Fruit fly (Drosophila melanogaster) whole organism, embryonic: Measurements from ENCODE around the gene PhKgamma.

Source experiments
- ATbp ChIP-seq: fragments of 200-800 bp; sonication (Bioruptor generic); optimal IDR thresholded peaks from 2 replicates; lab custom pipeline; 2017; ENCODE audit warnings: missing biosample characterization, mild to moderate bottlenecking, missing genetic modification characterization, missing genetic modification reagents
- BEAF-32 ChIP-seq: fragments of 200-800 bp; sonication (Bioruptor generic); optimal IDR thresholded peaks from 3 replicates; lab custom pipeline; 2017; ENCODE audit warnings: missing biosample characterization, missing genetic modification characterization, mild to moderate bottlenecking, moderate library complexity, missing genetic modification reagents
- BtbVII ChIP-seq: fragments of 200-800 bp; sonication (Bioruptor generic); optimal IDR thresholded peaks from 3 replicates; lab custom pipeline; 2017; ENCODE audit warnings: missing biosample characterization, mild to moderate bottlenecking, missing genetic modification characterization
- CG11696 ChIP-seq: fragments of 200-800 bp; sonication (Bioruptor generic); IDR thresholded peaks from 2 replicates; pipeline ENCODE4 v1.3.6; 2022; ENCODE audit warnings: missing biosample characterization, missing genetic modification characterization
- CG12219 ChIP-seq: fragments of 200-800 bp; sonication (Bioruptor generic); optimal IDR thresholded peaks from 3 replicates; lab custom pipeline; 2018; ENCODE audit warnings: missing biosample characterization, mild to moderate bottlenecking, missing genetic modification characterization
- CG14667 ChIP-seq: fragments of 200-800 bp; sonication (Bioruptor generic); IDR thresholded peaks from 2 replicates; pipeline ENCODE4 v1.3.6; 2022; ENCODE audit warnings: missing biosample characterization, missing genetic modification characterization
- CG15514 ChIP-seq: fragments of 200-800 bp; sonication (Bioruptor generic); optimal IDR thresholded peaks from 3 replicates; lab custom pipeline; 2017; ENCODE audit warnings: missing biosample characterization, missing genetic modification characterization, mild to moderate bottlenecking, moderate library complexity, missing genetic modification reagents
- CG17385 ChIP-seq: fragments of 200-800 bp; sonication (Bioruptor generic); optimal IDR thresholded peaks from 3 replicates; lab custom pipeline; 2018; ENCODE audit warnings: missing biosample characterization, mild to moderate bottlenecking, missing genetic modification characterization
- CG3726 ChIP-seq: fragments of 200-800 bp; sonication (Bioruptor generic); IDR thresholded peaks from 3 replicates; pipeline ENCODE4, ENCODE4 v1.3.6; 2022; ENCODE audit warnings: missing biosample characterization, missing genetic modification characterization
- CG4328 ChIP-seq: fragments of 200-800 bp; sonication (Bioruptor generic); optimal IDR thresholded peaks from 3 replicates; lab custom pipeline; 2017; ENCODE audit warnings: missing biosample characterization, missing genetic modification reagents, missing genetic modification characterization
- CG5953 ChIP-seq: fragments of 200-800 bp; sonication (Bioruptor generic); IDR thresholded peaks from 2 replicates; pipeline ENCODE4 v1.3.6; 2022; ENCODE audit warnings: missing biosample characterization, missing genetic modification characterization
- CG6765 ChIP-seq: fragments of 200-800 bp; sonication (Bioruptor generic); optimal IDR thresholded peaks from 3 replicates; lab custom pipeline; 2017; ENCODE audit warnings: missing biosample characterization, mild to moderate bottlenecking, missing genetic modification characterization
- CG7987 ChIP-seq: fragments of 200-800 bp; sonication (Bioruptor generic); optimal IDR thresholded peaks from 2 replicates; lab custom pipeline; 2018; ENCODE audit warnings: missing biosample characterization, mild to moderate bottlenecking, missing genetic modification characterization, moderate library complexity
- CG8290 ChIP-seq, 3 experiments: fragments of 200-800 bp; sonication (Bioruptor generic); optimal IDR thresholded peaks; 2 replicates each; lab custom pipeline; 2016 to 2019; ENCODE audit warnings: missing biosample characterization in 3 of 3, missing genetic modification characterization in 3 of 3, mild to moderate bottlenecking in 2 of 3, moderate library complexity in 1 of 3
- CG8765 ChIP-seq: fragments of 200-800 bp; sonication (Bioruptor generic); IDR thresholded peaks from 2 replicates; pipeline ENCODE4 v1.3.6; 2022; ENCODE audit warnings: missing biosample characterization, missing genetic modification characterization
- CG9817 ChIP-seq: fragments of 200-800 bp; sonication (Bioruptor generic); optimal IDR thresholded peaks from 2 replicates; lab custom pipeline; 2018; ENCODE audit warnings: missing biosample characterization, mild to moderate bottlenecking, missing genetic modification characterization, moderate library complexity
- CG9876 ChIP-seq: fragments of 200-800 bp; sonication (Bioruptor generic); optimal IDR thresholded peaks from 2 replicates; lab custom pipeline; 2016; ENCODE audit warnings: missing biosample characterization, missing genetic modification characterization
- CG9932 ChIP-seq: fragments of 200-800 bp; sonication (Bioruptor generic); IDR thresholded peaks from 2 replicates; pipeline ENCODE4 v1.3.6; 2022; ENCODE audit warnings: missing biosample characterization, missing genetic modification characterization
- Dp ChIP-seq: fragments of 200-800 bp; sonication (Bioruptor generic); optimal IDR thresholded peaks from 2 replicates; lab custom pipeline; 2018; ENCODE audit warnings: missing biosample characterization, mild to moderate bottlenecking, missing genetic modification characterization, moderate library complexity
- GATAe ChIP-seq: fragments of 200-800 bp; sonication (Bioruptor generic); conservative IDR thresholded peaks from 2 replicates; pipeline ENCODE4 v1.3.6; 2022; ENCODE audit warnings: missing biosample characterization, missing genetic modification characterization
- Hey ChIP-seq: fragments of 200-800 bp; sonication (Bioruptor generic); optimal IDR thresholded peaks from 3 replicates; lab custom pipeline; 2018; ENCODE audit warnings: missing biosample characterization, mild to moderate bottlenecking, missing genetic modification characterization
- HmgZ ChIP-seq: fragments of 200-800 bp; sonication (Bioruptor generic); optimal IDR thresholded peaks from 2 replicates; lab custom pipeline; 2018; ENCODE audit warnings: missing biosample characterization, mild to moderate bottlenecking, missing genetic modification characterization
- MBD-R2 ChIP-seq: fragments of 200-800 bp; sonication (Bioruptor generic); IDR thresholded peaks from 2 replicates; pipeline ENCODE4 v1.3.6; 2022; ENCODE audit warnings: missing biosample characterization, missing genetic modification characterization
- Med ChIP-seq: fragments of 200-800 bp; sonication (Bioruptor generic); peaks from one replicate; lab custom pipeline; 2016; ENCODE audit warnings: missing biosample characterization, missing genetic modification characterization, mild to moderate bottlenecking, inconsistent platforms, moderate library complexity
- Neu2 ChIP-seq: fragments of 200-800 bp; sonication (Bioruptor generic); optimal IDR thresholded peaks from 3 replicates; lab custom pipeline; 2016; ENCODE audit warnings: missing biosample characterization, missing genetic modification characterization, borderline replicate concordance
- Sox102F ChIP-seq: fragments of 200-800 bp; sonication (Bioruptor generic); optimal IDR thresholded peaks from 2 replicates; lab custom pipeline; 2018; ENCODE audit warnings: missing biosample characterization, mild to moderate bottlenecking, missing genetic modification characterization, moderate library complexity
- ab ChIP-seq: fragments of 200-800 bp; sonication (Bioruptor generic); optimal IDR thresholded peaks from 2 replicates; lab custom pipeline; 2016; ENCODE audit warnings: missing biosample characterization, missing genetic modification characterization
- aop ChIP-seq: fragments of 200-800 bp; sonication (Bioruptor generic); IDR thresholded peaks from 2 replicates; pipeline ENCODE4 v1.3.6; 2022; ENCODE audit warnings: missing biosample characterization, missing genetic modification characterization
- ash1 ChIP-seq: fragments of 200-800 bp; sonication (Bioruptor generic); optimal IDR thresholded peaks from 2 replicates; lab custom pipeline; 2018; ENCODE audit warnings: missing biosample characterization, mild to moderate bottlenecking, missing genetic modification characterization
- bsh ChIP-seq, 2 experiments: fragments of 200-800 bp; sonication (Bioruptor generic); optimal IDR thresholded peaks; 2 replicates each; lab custom pipeline; 2017 to 2018; ENCODE audit warnings: mild to moderate bottlenecking in 2 of 2, missing biosample characterization in 2 of 2, missing genetic modification characterization in 2 of 2, moderate library complexity in 1 of 2
- cato ChIP-seq: fragments of 200-800 bp; sonication (Bioruptor generic); optimal IDR thresholded peaks from 2 replicates; lab custom pipeline; 2016; ENCODE audit warnings: missing biosample characterization, missing genetic modification characterization, borderline replicate concordance
- ci ChIP-seq: fragments of 200-800 bp; sonication (Bioruptor generic); IDR thresholded peaks from 3 replicates; pipeline ENCODE4 v1.3.6; 2022; ENCODE audit warnings: missing biosample characterization, missing genetic modification characterization
- dmrt11E ChIP-seq: fragments of 200-800 bp; sonication (Bioruptor generic); optimal IDR thresholded peaks from 3 replicates; lab custom pipeline; 2018; ENCODE audit warnings: missing biosample characterization, mild to moderate bottlenecking, missing genetic modification characterization, moderate library complexity
- exex ChIP-seq: fragments of 200-800 bp; sonication (Bioruptor generic); optimal IDR thresholded peaks from 4 replicates; lab custom pipeline; 2018; ENCODE audit warnings: missing biosample characterization, mild to moderate bottlenecking, missing genetic modification characterization, moderate library complexity
- ftz-f1 ChIP-seq: fragments of 200-800 bp; sonication (Bioruptor generic); optimal IDR thresholded peaks from 2 replicates; lab custom pipeline; 2016; ENCODE audit warnings: missing biosample characterization, missing genetic modification characterization
- gem ChIP-seq: fragments of 200-800 bp; sonication (Bioruptor generic); optimal IDR thresholded peaks from 2 replicates; lab custom pipeline; 2019; ENCODE audit warnings: missing biosample characterization, mild to moderate bottlenecking, missing genetic modification characterization, moderate library complexity
- grau ChIP-seq: fragments of 200-800 bp; optimal IDR thresholded peaks from 3 replicates; lab custom pipeline; 2019; ENCODE audit warnings: missing biosample characterization, mild to moderate bottlenecking, missing genetic modification characterization, moderate library complexity
- hth ChIP-seq: fragments of >200 bp; optimal IDR thresholded peaks from 2 replicates; lab custom pipeline; 2017; ENCODE audit warnings: inconsistent platforms
- nmo ChIP-seq: fragments of 200-800 bp; sonication (Bioruptor generic); optimal IDR thresholded peaks from 2 replicates; lab custom pipeline; 2018; ENCODE audit warnings: missing biosample characterization, mild to moderate bottlenecking, missing genetic modification characterization, moderate library complexity
- pb ChIP-seq: fragments of 200-800 bp; sonication (Bioruptor generic); optimal IDR thresholded peaks from 3 replicates; lab custom pipeline; 2016; ENCODE audit warnings: missing biosample characterization, missing genetic modification characterization
- prd ChIP-seq, 3 experiments: fragments of >200 bp in 2 of 3; fragments of 200-800 bp in 1 of 3; sonication (Bioruptor generic) in 1 of 3; optimal IDR thresholded peaks in 2 of 3; IDR thresholded peaks in 1 of 3; 2 replicates in 2 of 3; 3 replicates in 1 of 3; pipeline versions ENCODE4 v1.3.6 to Lab custom; 2017 to 2022; ENCODE audit warnings: missing biosample characterization in 1 of 3, missing genetic modification characterization in 1 of 3
- run ChIP-seq: fragments of 200-800 bp; sonication (Bioruptor generic); optimal IDR thresholded peaks from 3 replicates; lab custom pipeline; 2018; ENCODE audit warnings: missing biosample characterization, mild to moderate bottlenecking, missing genetic modification characterization
- sens ChIP-seq: fragments of 200-800 bp; sonication (Bioruptor generic); peaks from one replicate; lab custom pipeline; 2016; ENCODE audit warnings: missing biosample characterization, missing genetic modification characterization
- sens-2 ChIP-seq: fragments of 200-800 bp; sonication (Bioruptor generic); IDR thresholded peaks from 2 replicates; pipeline ENCODE4 v1.3.6; 2022; ENCODE audit warnings: missing biosample characterization, missing genetic modification characterization
- ssp ChIP-seq: fragments of 200-800 bp; sonication (Bioruptor generic); IDR thresholded peaks from 2 replicates; pipeline ENCODE4 v1.3.6; 2022; ENCODE audit warnings: missing biosample characterization, missing genetic modification characterization
- sug ChIP-seq: fragments of 200-800 bp; optimal IDR thresholded peaks from 2 replicates; lab custom pipeline; 2019; ENCODE audit warnings: missing biosample characterization, mild to moderate bottlenecking, missing genetic modification characterization, moderate library complexity
- tll ChIP-seq, 2 experiments: fragments of 200-800 bp in 1 of 2; fragments of >200 bp in 1 of 2; sonication (Bioruptor generic) in 1 of 2; optimal IDR thresholded peaks; 2 replicates each; lab custom pipeline; 2017 to 2019; ENCODE audit warnings: missing biosample characterization in 2 of 2, missing genetic modification characterization in 2 of 2, mild to moderate bottlenecking in 1 of 2, moderate library complexity in 1 of 2
- wdn ChIP-seq: fragments of 200-800 bp; sonication (Bioruptor generic); IDR thresholded peaks from 2 replicates; pipeline ENCODE4 v1.3.6; 2022; ENCODE audit warnings: missing biosample characterization, missing genetic modification characterization

The PhKgamma gene

dm6 chrX:11683480-11683879 lies 11.5 kb upstream of the PhKgamma start (continued):
- TF ChIP-seq Med (peak; percentile 61), CG7987 (GFP tag; lab: Kevin White, UChicago) (no peak), HmgZ (tag; lab: Kevin White, UChicago) (peak; percentile 26), CG6765 (GFP tag; lab: Kevin White, UChicago) (no peak), exex (tag; lab: Kevin White, UChicago) (peak; percentile 31), pb (GFP tag; lab: Kevin White, UChicago) (peak; percentile 22), ftz-f1 (GFP tag; lab: Kevin White, UChicago) (peak; percentile 28), ssp (no peak), sug (tag; lab: Kevin White, UChicago) (peak; percentile 96), BtbVII (GFP tag; lab: Kevin White, UChicago) (peak; percentile 4), cato (GFP tag; lab: Kevin White, UChicago) (no peak), sens (GFP tag; lab: Kevin White, UChicago) (peak; percentile 18), CG8290 (GFP tag; optimal IDR thresholded peaks at IDR 0.05; lab: Kevin White, UChicago) (no peak), CG8290 (tag; optimal IDR thresholded peaks at IDR 0.05; lab: Kevin White, UChicago) (peak in 1 of 2 experiments; percentile 13), wdn (GFP tag; lab: Robert Waterston, UW) (no peak)

- TF ChIP-seq tll (GFP tag; optimal IDR thresholded peaks at IDR 0.05; lab: Kevin White, UChicago) (no peak), CG15514 (GFP tag; lab: Kevin White, UChicago) (peak; percentile 83), grau (peak; percentile 3), CG11696 (GFP tag; lab: Robert Waterston, UW) (no peak), Med (peak; percentile 69), Sox102F (GFP tag; lab: Kevin White, UChicago) (no peak), ci (GFP tag; lab: Robert Waterston, UW) (0 out of 3 replicates have a peak, but pooled peaks have one; percentile 23), CG3726 (no peak), aop (GFP tag; lab: Robert Waterston, UW) (0 out of 2 replicates have a peak, but pooled peaks have one; percentile 42), sens-2 (GFP tag; lab: Robert Waterston, UW) (no peak), CG9817 (no peak), CG9932 (GFP tag; lab: Robert Waterston, UW) (0 out of 2 replicates have a peak, but pooled peaks have one; percentile 28), nmo (GFP tag; lab: Kevin White, UChicago) (no peak), CG17385 (GFP tag; lab: Kevin White, UChicago) (no peak), CG12219 (no peak), bsh (GFP tag; optimal IDR thresholded peaks at IDR 0.05; lab: Kevin White, UChicago) (peak in 1 of 2 experiments; percentile 6), prd (optimal IDR thresholded peaks at IDR 0.05; lab: Kevin White, UChicago) (no peak), prd (GFP tag; IDR thresholded peaks at IDR 0.05; lab: Robert Waterston, UW) (0 out of 3 replicates have a peak, but pooled peaks have one; percentile 7), ab (GFP tag; lab: Kevin White, UChicago) (no peak), CG8765 (GFP tag; lab: Robert Waterston, UW) (no peak), sens (GFP tag; lab: Kevin White, UChicago) (peak; percentile 54), ash1 (GFP tag; lab: Kevin White, UChicago) (no peak), CG4328 (GFP tag; lab: Kevin White, UChicago) (no peak), MBD-R2 (no peak; the same call in 1 of the 2 replicates), dmrt11E (tag; lab: Kevin White, UChicago) (no peak), Neu2 (GFP tag; lab: Kevin White, UChicago) (no peak), hth (lab: Kevin White, UChicago) (no peak), GATAe (GFP tag; lab: Robert Waterston, UW) (no peak), Hey (tag; lab: Kevin White, UChicago) (no peak), CG5953 (GFP tag; lab: Robert Waterston, UW) (no peak), Dp (no peak), CG14667 (no peak), BEAF-32 (GFP tag; lab: Kevin White, UChicago) (no peak), gem (tag; lab: Kevin White, UChicago) (peak; percentile 10), ATbp (GFP tag; lab: Kevin White, UChicago) (peak; percentile 15), CG9876 (GFP tag; lab: Kevin White, UChicago) (no peak), run (tag; lab: Kevin White, UChicago) (no peak)
These were observed 10.5 kb upstream of the PhKgamma start for dm6 chrX:11684462-11684861.
